Fruit fly (Drosophila melanogaster) whole organism, prepupa: Measurements from ENCODE around the gene CG9270.
A peak's percentile ranks its signal among the peaks of the same experiment; 100 is the strongest.

Source experiments
- CG10631 ChIP-seq: fragments of 200-800 bp; sonication (Bioruptor generic); optimal IDR thresholded peaks from 2 replicates; lab custom pipeline; 2016; ENCODE audit warnings: missing biosample characterization, missing genetic modification characterization
- CG10669 ChIP-seq: fragments of 200-800 bp; sonication (Bioruptor generic); optimal IDR thresholded peaks from 3 replicates; lab custom pipeline; 2018; ENCODE audit warnings: missing biosample characterization, mild to moderate bottlenecking, missing genetic modification characterization, moderate library complexity
- CG11294 ChIP-seq: fragments of 200-800 bp; sonication (Bioruptor generic); IDR thresholded peaks from 2 replicates; pipeline ENCODE4 v1.3.6; 2022; ENCODE audit warnings: missing biosample characterization, missing genetic modification characterization
- CG11762 ChIP-seq: fragments of 200-800 bp; sonication (Bioruptor generic); optimal IDR thresholded peaks from 3 replicates; lab custom pipeline; 2016; ENCODE audit warnings: missing biosample characterization, missing genetic modification characterization; ENCODE audit not compliant: insufficient read depth
- CG11902 ChIP-seq: fragments of 200-800 bp; sonication (Bioruptor generic); optimal IDR thresholded peaks from 3 replicates; lab custom pipeline; 2016; ENCODE audit warnings: missing biosample characterization, missing genetic modification characterization
- CG3032 ChIP-seq: fragments of 200-800 bp; optimal IDR thresholded peaks from 2 replicates; lab custom pipeline; 2019; ENCODE audit warnings: missing biosample characterization, mild to moderate bottlenecking, missing genetic modification characterization, moderate library complexity
- CG32006 ChIP-seq: fragments of 200-800 bp; sonication (Bioruptor generic); optimal IDR thresholded peaks from 3 replicates; lab custom pipeline; 2017; ENCODE audit warnings: missing biosample characterization, mild to moderate bottlenecking, missing genetic modification characterization
- CG34406 ChIP-seq: fragments of 200-800 bp; sonication (Bioruptor generic); optimal IDR thresholded peaks from 3 replicates; lab custom pipeline; 2016; ENCODE audit warnings: missing biosample characterization, missing genetic modification characterization
- CG3919 ChIP-seq: fragments of 200-800 bp; sonication (Bioruptor generic); optimal IDR thresholded peaks from 3 replicates; lab custom pipeline; 2016; ENCODE audit warnings: missing biosample characterization, missing genetic modification characterization
- CG4318 ChIP-seq: fragments of 200-800 bp; sonication (Bioruptor generic); optimal IDR thresholded peaks from 3 replicates; lab custom pipeline; 2017; ENCODE audit warnings: missing biosample characterization, mild to moderate bottlenecking, missing genetic modification characterization
- CG6163 ChIP-seq: fragments of 200-800 bp; sonication (Bioruptor generic); IDR thresholded peaks from 3 replicates; pipeline ENCODE4 v1.3.6; 2022; ENCODE audit warnings: missing biosample characterization, missing genetic modification characterization
- CG6276 ChIP-seq: fragments of 200-800 bp; sonication (Bioruptor generic); optimal IDR thresholded peaks from 2 replicates; lab custom pipeline; 2017; ENCODE audit warnings: missing biosample characterization, mild to moderate bottlenecking, missing genetic modification characterization
- CG6792 ChIP-seq: fragments of 200-800 bp; sonication (Bioruptor generic); optimal IDR thresholded peaks from 3 replicates; lab custom pipeline; 2016; ENCODE audit warnings: missing biosample characterization, missing genetic modification characterization
- CG7368 ChIP-seq: fragments of 200-800 bp; sonication (Bioruptor generic); optimal IDR thresholded peaks from 3 replicates; lab custom pipeline; 2016; ENCODE audit warnings: missing biosample characterization, missing genetic modification characterization
- CG8319 ChIP-seq: fragments of 200-800 bp; sonication (Bioruptor generic); optimal IDR thresholded peaks from 3 replicates; lab custom pipeline; 2016; ENCODE audit warnings: missing biosample characterization, missing genetic modification characterization
- CG8632 ChIP-seq: fragments of 200-800 bp; sonication (Bioruptor generic); optimal IDR thresholded peaks from 3 replicates; lab custom pipeline; 2016; ENCODE audit warnings: missing biosample characterization, missing genetic modification characterization
- Eip75B ChIP-seq: fragments of 200-800 bp; sonication (Bioruptor generic); optimal IDR thresholded peaks from 3 replicates; lab custom pipeline; 2016; ENCODE audit warnings: missing biosample characterization, missing genetic modification characterization
- Eip78C ChIP-seq: fragments of 200-800 bp; sonication (Bioruptor generic); peaks from one replicate; lab custom pipeline; 2016; ENCODE audit warnings: missing biosample characterization, missing genetic modification characterization
- Ets21C ChIP-seq: fragments of 200-800 bp; sonication (Bioruptor generic); optimal IDR thresholded peaks from 3 replicates; lab custom pipeline; 2016; ENCODE audit warnings: missing biosample characterization, missing genetic modification characterization
- Ets96B ChIP-seq: fragments of 200-800 bp; optimal IDR thresholded peaks from 2 replicates; lab custom pipeline; 2019; ENCODE audit warnings: missing biosample characterization, mild to moderate bottlenecking, missing genetic modification characterization, moderate library complexity
- Gug ChIP-seq: fragments of 200-800 bp; sonication (Bioruptor generic); IDR thresholded peaks from 2 replicates; pipeline ENCODE4 v1.3.6; 2022; ENCODE audit warnings: missing biosample characterization, missing genetic modification characterization
- Hr38 ChIP-seq: sonication (Bioruptor generic); optimal IDR thresholded peaks from 2 replicates; lab custom pipeline; 2016; ENCODE audit warnings: missing biosample characterization, missing genetic modification characterization
- Hr39 ChIP-seq: fragments of 200-800 bp; sonication (Bioruptor generic); optimal IDR thresholded peaks from 2 replicates; lab custom pipeline; 2016; ENCODE audit warnings: missing biosample characterization, missing genetic modification characterization
- Hr4 ChIP-seq: fragments of 200-800 bp; sonication (Bioruptor generic); optimal IDR thresholded peaks from 3 replicates; lab custom pipeline; 2016; ENCODE audit warnings: missing biosample characterization, missing genetic modification characterization
- Lpt ChIP-seq: fragments of 200-800 bp; sonication (Bioruptor generic); optimal IDR thresholded peaks from 3 replicates; lab custom pipeline; 2016; ENCODE audit warnings: missing biosample characterization, missing genetic modification characterization
- Met ChIP-seq: fragments of 200-800 bp; sonication (Bioruptor generic); optimal IDR thresholded peaks from 3 replicates; lab custom pipeline; 2016; ENCODE audit warnings: missing biosample characterization, missing genetic modification characterization
- OdsH ChIP-seq: fragments of 200-800 bp; sonication (Bioruptor generic); optimal IDR thresholded peaks from 3 replicates; lab custom pipeline; 2016; ENCODE audit warnings: missing biosample characterization, missing genetic modification characterization
- Smox ChIP-seq: fragments of 200-800 bp; sonication (Bioruptor generic); optimal IDR thresholded peaks from 3 replicates; lab custom pipeline; 2016; ENCODE audit warnings: missing biosample characterization, missing genetic modification characterization
- Sox102F ChIP-seq: fragments of 200-800 bp; sonication (Bioruptor generic); optimal IDR thresholded peaks from 2 replicates; lab custom pipeline; 2016; ENCODE audit warnings: missing biosample characterization, mild to moderate bottlenecking, missing genetic modification characterization
- achi ChIP-seq: fragments of 200-800 bp; sonication (Bioruptor generic); optimal IDR thresholded peaks from 3 replicates; lab custom pipeline; 2016; ENCODE audit warnings: missing biosample characterization, missing genetic modification characterization
- acj6 ChIP-seq: fragments of 200-800 bp; sonication (Bioruptor generic); optimal IDR thresholded peaks from 3 replicates; lab custom pipeline; 2016; ENCODE audit warnings: missing biosample characterization, missing genetic modification characterization
- cyc ChIP-seq: fragments of 200-800 bp; sonication (Bioruptor generic); optimal IDR thresholded peaks from 3 replicates; lab custom pipeline; 2016; ENCODE audit warnings: missing biosample characterization, missing genetic modification characterization
- dac ChIP-seq: fragments of 200-800 bp; sonication (Bioruptor generic); optimal IDR thresholded peaks from 2 replicates; lab custom pipeline; 2017; ENCODE audit warnings: missing biosample characterization, mild to moderate bottlenecking, missing genetic modification characterization
- dsx ChIP-seq: fragments of 200-800 bp; optimal IDR thresholded peaks from 3 replicates; lab custom pipeline; 2019; ENCODE audit warnings: missing biosample characterization, mild to moderate bottlenecking, missing genetic modification characterization, moderate library complexity; ENCODE audit not compliant: poor library complexity, severe bottlenecking
- eg ChIP-seq: fragments of 200-800 bp; sonication (Bioruptor generic); IDR thresholded peaks from 3 replicates; pipeline ENCODE4 v1.3.6; 2022; ENCODE audit warnings: missing biosample characterization, missing genetic modification characterization
- esn ChIP-seq: fragments of 200-800 bp; sonication (Bioruptor generic); optimal IDR thresholded peaks from 2 replicates; lab custom pipeline; 2016; ENCODE audit warnings: missing biosample characterization, mild to moderate bottlenecking, missing genetic modification characterization, moderate library complexity
- fd59A ChIP-seq: fragments of 200-800 bp; sonication (Bioruptor generic); optimal IDR thresholded peaks from 2 replicates; lab custom pipeline; 2017; ENCODE audit warnings: missing biosample characterization, mild to moderate bottlenecking, missing genetic modification characterization, missing genetic modification reagents
- fd85E ChIP-seq: fragments of 200-800 bp; sonication (Bioruptor generic); optimal IDR thresholded peaks from 3 replicates; lab custom pipeline; 2016; ENCODE audit warnings: missing biosample characterization, missing genetic modification characterization
- fkh ChIP-seq: fragments of 200-800 bp; sonication (Bioruptor generic); optimal IDR thresholded peaks from 3 replicates; lab custom pipeline; 2017; ENCODE audit warnings: missing biosample characterization, mild to moderate bottlenecking, missing genetic modification characterization, moderate library complexity
- lz ChIP-seq: fragments of 200-800 bp; sonication (Bioruptor generic); optimal IDR thresholded peaks from 3 replicates; lab custom pipeline; 2016; ENCODE audit warnings: missing biosample characterization, missing genetic modification characterization
- net ChIP-seq: fragments of 200-800 bp; sonication (Bioruptor generic); optimal IDR thresholded peaks from 3 replicates; lab custom pipeline; 2016; ENCODE audit warnings: missing biosample characterization, missing genetic modification characterization
- pdm3 ChIP-seq: fragments of 200-800 bp; sonication (Bioruptor generic); optimal IDR thresholded peaks from 3 replicates; lab custom pipeline; 2016; ENCODE audit warnings: missing biosample characterization, missing genetic modification characterization
- salr ChIP-seq, 2 experiments: fragments of 200-800 bp; sonication (Bioruptor generic); optimal IDR thresholded peaks; 3 replicates each; lab custom pipeline; 2016 to 2018; ENCODE audit warnings: missing biosample characterization in 2 of 2, missing genetic modification characterization in 2 of 2, mild to moderate bottlenecking in 1 of 2
- spab ChIP-seq: fragments of 200-800 bp; sonication (Bioruptor generic); optimal IDR thresholded peaks from 2 replicates; lab custom pipeline; 2017; ENCODE audit warnings: missing biosample characterization, mild to moderate bottlenecking, missing genetic modification characterization, missing genetic modification reagents
- ss ChIP-seq, 2 experiments: fragments of 200-800 bp; sonication (Bioruptor generic); optimal IDR thresholded peaks; 2 replicates in 1 of 2; 3 replicates in 1 of 2; lab custom pipeline; 2017 to 2018; ENCODE audit warnings: mild to moderate bottlenecking in 2 of 2, missing biosample characterization in 2 of 2, missing genetic modification characterization in 2 of 2, moderate library complexity in 1 of 2
- svp ChIP-seq: fragments of 200-800 bp; sonication (Bioruptor generic); peaks from one replicate; lab custom pipeline; 2016; ENCODE audit warnings: missing biosample characterization, missing genetic modification characterization
- topi ChIP-seq: fragments of 200-800 bp; sonication (Bioruptor generic); optimal IDR thresholded peaks from 3 replicates; lab custom pipeline; 2016; ENCODE audit warnings: missing biosample characterization, missing genetic modification characterization
- vri ChIP-seq: fragments of 200-800 bp; sonication (Bioruptor generic); optimal IDR thresholded peaks from 3 replicates; lab custom pipeline; 2016; ENCODE audit warnings: missing biosample characterization, mild to moderate bottlenecking, missing genetic modification characterization

CG9270 gene

dm6 chr2L:20948625-20949024 is 14.7 kb upstream of the CG9270 start:
- TF ChIP-seq CG8319 (GFP tag; lab: Kevin White, UChicago), result no peak
- TF ChIP-seq Met, result no peak
- TF ChIP-seq CG10631 (GFP tag; lab: Kevin White, UChicago), result peak; percentile 15
- no peak for TF ChIP-seq Hr39 (GFP tag; lab: Kevin White, UChicago)
- TF ChIP-seq pdm3, result no peak
- peak; percentile 16 for TF ChIP-seq svp (GFP tag; lab: Kevin White, UChicago)
- TF ChIP-seq fkh (GFP tag; lab: Kevin White, UChicago), result no peak
- no peak for TF ChIP-seq ss (GFP tag; optimal IDR thresholded peaks at IDR 0.05; lab: Kevin White, UChicago)
- TF ChIP-seq cyc, result no peak
- TF ChIP-seq Ets96B (tag; lab: Kevin White, UChicago), result no peak

- TF ChIP-seq Hr4 (GFP tag; lab: Kevin White, UChicago) (peak; percentile 50), Ets21C (GFP tag; lab: Kevin White, UChicago) (peak; percentile 12), ss (GFP tag; optimal IDR thresholded peaks at IDR 0.05; lab: Kevin White, UChicago) (no peak), CG10631 (GFP tag; lab: Kevin White, UChicago) (peak; percentile 58), Eip75B (GFP tag; lab: Kevin White, UChicago) (peak; percentile 25), CG10669 (peak; percentile 45), CG8632 (no peak), lz (GFP tag; lab: Kevin White, UChicago) (peak; percentile 14), dsx (GFP tag; lab: Kevin White, UChicago) (peak; percentile 25), net (GFP tag; lab: Kevin White, UChicago) (peak; percentile 19), spab (GFP tag; lab: Kevin White, UChicago) (peak; percentile 9), CG3919 (GFP tag; lab: Kevin White, UChicago) (peak; percentile 32), Eip78C (peak; percentile 76), CG7368 (peak; percentile 8), CG6163 (GFP tag; lab: Robert Waterston, UW) (peak; percentile 33; the same call in 1 of the 3 replicates), Smox (peak; percentile 34), achi (GFP tag; lab: Kevin White, UChicago) (peak; percentile 38), Hr39 (GFP tag; lab: Kevin White, UChicago) (peak; percentile 25), fd85E (GFP tag; lab: Kevin White, UChicago) (no peak), Hr38 (GFP tag; lab: Kevin White, UChicago) (no peak), CG8319 (GFP tag; lab: Kevin White, UChicago) (peak; percentile 22), fd59A (GFP tag; lab: Kevin White, UChicago) (no peak), OdsH (peak; percentile 53), Met (peak; percentile 56), CG32006 (GFP tag; lab: Kevin White, UChicago) (peak; percentile 71), CG11294 (no peak), svp (GFP tag; lab: Kevin White, UChicago) (peak; percentile 50), eg (0 out of 3 replicates have a peak, but pooled peaks have one; percentile 34), acj6 (peak; percentile 32), dac (GFP tag; lab: Kevin White, UChicago) (peak; percentile 13), CG4318 (GFP tag; lab: Kevin White, UChicago) (peak; percentile 39), Sox102F (GFP tag; lab: Kevin White, UChicago) (peak; percentile 17), cyc (peak; percentile 34), esn (GFP tag; lab: Kevin White, UChicago) (peak; percentile 40), CG6792 (GFP tag; lab: Kevin White, UChicago) (peak; percentile 22), CG11902 (no peak), Gug (GFP tag; lab: Robert Waterston, UW) (no peak), CG6276 (GFP tag; lab: Kevin White, UChicago) (peak; percentile 41), topi (GFP tag; lab: Kevin White, UChicago) (peak; percentile 9), CG3032 (tag; lab: Kevin White, UChicago) (peak; percentile 41), CG34406 (peak; percentile 27), CG11762 (no peak), fkh (GFP tag; lab: Kevin White, UChicago) (no peak), Lpt (no peak), vri (GFP tag; lab: Kevin White, UChicago) (no peak), salr (GFP tag; optimal IDR thresholded peaks at IDR 0.05; lab: Kevin White, UChicago) (peak in 1 of 2 experiments; percentile 34)
Observed at dm6 chr2L:20944886-20945558, 11.1 kb upstream of the CG9270 start.
